Fruit fly (Drosophila melanogaster): Measurements from ENCODE around the gene Sec3.

The Sec3 gene

dm6 chr3L:17458856-17459518 lies 34.0 kb upstream of the Sec3 start:
- TF ChIP-seq fd85E (GFP tag; optimal IDR thresholded peaks at IDR 0.05) (no peak), Hr38 (GFP tag; optimal IDR thresholded peaks at IDR 0.05) (no peak), Eip75B (GFP tag; optimal IDR thresholded peaks at IDR 0.05) (no peak), lz (GFP tag; optimal IDR thresholded peaks at IDR 0.05) (no peak), Hr39 (GFP tag; optimal IDR thresholded peaks at IDR 0.05) (no peak), achi (GFP tag; optimal IDR thresholded peaks at IDR 0.05) (no peak), Blimp-1 (GFP tag; optimal IDR thresholded peaks at IDR 0.05) (no peak), net (GFP tag; optimal IDR thresholded peaks at IDR 0.05) (no peak), Ets21C (GFP tag; optimal IDR thresholded peaks at IDR 0.05) (no peak), CG8319 (GFP tag; optimal IDR thresholded peaks at IDR 0.05) (no peak), CG1621 (tag; optimal IDR thresholded peaks at IDR 0.05) (no peak), CG6276 (GFP tag; optimal IDR thresholded peaks at IDR 0.05) (no peak), CG34406 (GFP tag; optimal IDR thresholded peaks at IDR 0.05) (no peak), CG10669 (GFP tag; optimal IDR thresholded peaks at IDR 0.05) (no peak)

dm6 chr3L:17457695-17458242 lies 32.8 kb upstream of the Sec3 start:
- TF ChIP-seq Ets96B (tag; optimal IDR thresholded peaks at IDR 0.05) (no peak), CG15336 (GFP tag; IDR thresholded peaks at IDR 0.05) (no peak), CG34406 (GFP tag; optimal IDR thresholded peaks at IDR 0.05) (no peak), CG6792 (GFP tag; optimal IDR thresholded peaks at IDR 0.05) (no peak), Eip78C (GFP tag) (no peak), Lpt (GFP tag; optimal IDR thresholded peaks at IDR 0.05) (no peak), CG11294 (GFP tag; IDR thresholded peaks at IDR 0.05) (no peak), CG11902 (GFP tag; optimal IDR thresholded peaks at IDR 0.05) (no peak), CG3919 (GFP tag; optimal IDR thresholded peaks at IDR 0.05) (no peak), pdm3 (GFP tag; optimal IDR thresholded peaks at IDR 0.05) (no peak), CG8632 (GFP tag; optimal IDR thresholded peaks at IDR 0.05) (no peak), Gug (GFP tag; IDR thresholded peaks at IDR 0.05) (no peak), CG6808 (GFP tag; optimal IDR thresholded peaks at IDR 0.05) (no peak)

- TF ChIP-seq lz (GFP tag; optimal IDR thresholded peaks at IDR 0.05) = no peak
- TF ChIP-seq Smox (GFP tag; optimal IDR thresholded peaks at IDR 0.05) = no peak
- no peak for TF ChIP-seq CG6276 (GFP tag; optimal IDR thresholded peaks at IDR 0.05)
- no peak for TF ChIP-seq svp (GFP tag)
- no peak for TF ChIP-seq CG4318 (GFP tag; optimal IDR thresholded peaks at IDR 0.05)
- no peak for TF ChIP-seq ss (GFP tag; optimal IDR thresholded peaks at IDR 0.05)
- no peak for TF ChIP-seq CG6792 (GFP tag; optimal IDR thresholded peaks at IDR 0.05)
- no peak for TF ChIP-seq vri (GFP tag; optimal IDR thresholded peaks at IDR 0.05)
- TF ChIP-seq CG3919 (GFP tag; optimal IDR thresholded peaks at IDR 0.05) = no peak
- TF ChIP-seq fd59A (GFP tag; optimal IDR thresholded peaks at IDR 0.05) = no peak
- TF ChIP-seq esn (GFP tag; optimal IDR thresholded peaks at IDR 0.05) = no peak
- TF ChIP-seq CG9139 (GFP tag; optimal IDR thresholded peaks at IDR 0.05) = no peak
These were observed 22.9 kb upstream of the Sec3 start for dm6 chr3L:17447881-17448280.

DNA sequence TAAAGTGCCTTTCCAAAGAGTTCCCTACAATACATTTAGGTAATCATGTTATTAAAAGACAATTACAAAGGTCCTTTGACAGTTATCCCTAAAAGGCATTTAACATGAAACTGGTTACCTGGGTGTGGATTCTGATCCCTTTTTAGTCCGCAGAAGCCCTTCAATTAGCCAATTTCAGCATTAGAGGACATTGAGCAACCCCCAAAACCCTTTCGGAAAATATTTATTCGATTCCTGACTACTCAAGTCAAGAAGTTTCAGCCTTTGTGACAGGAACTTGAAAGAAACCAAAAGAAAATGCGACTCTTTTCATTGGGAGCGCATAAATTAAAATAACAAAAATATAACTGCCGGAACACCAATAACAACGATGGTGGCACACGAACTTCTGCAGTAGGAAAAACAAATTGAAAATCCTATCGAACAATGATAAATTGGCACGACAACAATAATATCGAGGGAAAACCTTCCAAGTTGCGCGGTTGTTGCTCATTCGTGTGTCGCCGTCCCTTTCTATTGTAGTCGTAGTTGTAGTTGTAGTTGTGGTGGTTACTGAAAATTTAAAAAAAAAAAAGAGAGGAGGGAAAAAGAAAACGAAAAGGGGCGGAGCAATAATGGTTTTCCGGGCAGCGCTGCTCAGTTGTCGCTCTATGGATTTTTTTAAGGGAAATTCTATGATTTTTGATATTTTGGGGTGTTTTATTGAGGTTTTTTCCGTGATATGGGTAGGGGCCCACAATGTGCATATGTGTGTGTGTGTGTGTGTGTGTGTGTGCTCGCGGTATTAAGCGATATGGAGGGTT lies 20.8 kb upstream of the Sec3 start:
- no peak for TF ChIP-seq eg (GFP tag; IDR thresholded peaks at IDR 0.05)
- no peak for TF ChIP-seq spab (GFP tag; optimal IDR thresholded peaks at IDR 0.05)
- no peak for TF ChIP-seq Sox14 (GFP tag; optimal IDR thresholded peaks at IDR 0.05)
- TF ChIP-seq CG6163 (GFP tag; IDR thresholded peaks at IDR 0.05) = no peak
- no peak for TF ChIP-seq dsx (GFP tag; optimal IDR thresholded peaks at IDR 0.05; ENCODE audit: poor library complexity, severe bottlenecking)
- TF ChIP-seq salr (GFP tag; optimal IDR thresholded peaks at IDR 0.05) = no peak
